Worm (Caenorhabditis elegans) whole organism, L1 larva: ENCODE measurements around the gene srx-134.

Experiments
- C04F5.9 ChIP-seq: sonication (generic microtip); optimal IDR thresholded peaks from 2 replicates; lab custom pipeline; 2016; ENCODE audit warnings: missing genetic modification characterization, missing compliant biosample characterization
- C34B4.2 ChIP-seq: sonication (generic microtip); optimal IDR thresholded peaks from 2 replicates; lab custom pipeline; 2017; ENCODE audit warnings: mild to moderate bottlenecking, missing genetic modification characterization, missing compliant biosample characterization
- Y116A8C.19 ChIP-seq: sonication (generic microtip); optimal IDR thresholded peaks from 2 replicates; lab custom pipeline; 2016; ENCODE audit warnings: missing compliant biosample characterization, missing genetic modification characterization, borderline replicate concordance
- blmp-1 ChIP-seq: fragments of 150-350 bp; optimal IDR thresholded peaks from 2 replicates; lab custom pipeline; 2014; ENCODE audit warnings: missing biosample characterization, missing genetic modification characterization
- ceh-88 ChIP-seq: fragments of 200-800 bp; sonication (Bioruptor generic); IDR thresholded peaks from 2 replicates; pipeline ENCODE4 v1.3.6; 2022; ENCODE audit warnings: missing genetic modification characterization, missing compliant biosample characterization
- dpl-1 ChIP-seq, 3 experiments: fragments of 150-350 bp in 2 of 3; sonication (generic microtip) in 1 of 3; optimal IDR thresholded peaks; 2 replicates each; lab custom pipeline; 2014 to 2017; ENCODE audit warnings: missing biosample characterization in 3 of 3, missing genetic modification characterization in 3 of 3, missing genetic modification reagents in 3 of 3
- dsc-1 ChIP-seq: sonication (generic microtip); optimal IDR thresholded peaks from 2 replicates; lab custom pipeline; 2016; ENCODE audit warnings: mild to moderate bottlenecking, missing genetic modification characterization, missing compliant biosample characterization
- efl-1 ChIP-seq, 4 experiments: fragments of 150-350 bp; optimal IDR thresholded peaks in 3 of 4; peaks in 1 of 4; 1 replicate in 1 of 4; 2 replicates in 3 of 4; lab custom pipeline; 2014; ENCODE audit warnings: missing biosample characterization in 2 of 4, missing genetic modification characterization in 2 of 4, missing genetic modification reagents in 2 of 4
- egl-13 ChIP-seq: sonication (generic microtip); optimal IDR thresholded peaks from 2 replicates; lab custom pipeline; 2016; ENCODE audit warnings: missing genotype, missing genetic modification reagents, missing genetic modification characterization, missing compliant biosample characterization
- egl-27 ChIP-seq, 2 experiments: fragments of 150-350 bp in 1 of 2; sonication (generic microtip); optimal IDR thresholded peaks; 3 replicates each; lab custom pipeline; 2017 to 2018; ENCODE audit warnings: missing biosample characterization in 2 of 2, missing genetic modification characterization in 2 of 2, missing genetic modification reagents in 2 of 2
- elt-2 ChIP-seq: sonication (generic microtip); optimal IDR thresholded peaks from 2 replicates; lab custom pipeline; 2016; ENCODE audit warnings: missing genetic modification characterization, mild to moderate bottlenecking, inconsistent platforms, missing compliant biosample characterization, missing genetic modification reagents
- fkh-10 ChIP-seq: sonication (generic microtip); optimal IDR thresholded peaks from 2 replicates; lab custom pipeline; 2017; ENCODE audit warnings: missing biosample characterization, missing genetic modification reagents, missing genetic modification characterization
- fkh-8 ChIP-seq: sonication (generic microtip); optimal IDR thresholded peaks from 2 replicates; lab custom pipeline; 2016; ENCODE audit warnings: mild to moderate bottlenecking, missing genetic modification characterization, missing compliant biosample characterization
- fos-1 ChIP-seq: fragments of 150-350 bp; optimal IDR thresholded peaks from 2 replicates; lab custom pipeline; 2014; ENCODE audit warnings: missing biosample characterization, missing genetic modification characterization
- grh-1 ChIP-seq: fragments of 200-800 bp; sonication (Bioruptor generic); IDR thresholded peaks from 2 replicates; pipeline ENCODE4 v1.3.6; 2022; ENCODE audit warnings: missing genetic modification reagents, missing genetic modification characterization, missing compliant biosample characterization
- hlh-17 ChIP-seq: fragments of 200-800 bp; sonication (Bioruptor generic); optimal IDR thresholded peaks from 2 replicates; lab custom pipeline; 2018; ENCODE audit warnings: missing genetic modification characterization, mild to moderate bottlenecking, missing compliant biosample characterization, moderate library complexity, borderline replicate concordance
- hlh-4 ChIP-seq: sonication (generic microtip); optimal IDR thresholded peaks from 2 replicates; lab custom pipeline; 2016; ENCODE audit warnings: mild to moderate bottlenecking, missing genetic modification characterization, missing compliant biosample characterization
- hpl-2 ChIP-seq: fragments of 150-350 bp; optimal IDR thresholded peaks from 2 replicates; lab custom pipeline; 2014; ENCODE audit warnings: missing biosample characterization, missing genetic modification reagents, missing genetic modification characterization
- jun-1 ChIP-seq: fragments of 150-350 bp; optimal IDR thresholded peaks from 2 replicates; lab custom pipeline; 2014; ENCODE audit warnings: missing biosample characterization, missing genetic modification reagents, missing genetic modification characterization
- lin-13 ChIP-seq: fragments of 150-350 bp; optimal IDR thresholded peaks from 2 replicates; lab custom pipeline; 2014; ENCODE audit warnings: missing biosample characterization, missing genetic modification reagents, missing genetic modification characterization
- lin-35 ChIP-seq, 2 experiments: fragments of 150-350 bp; optimal IDR thresholded peaks; 2 replicates each; lab custom pipeline; 2014; ENCODE audit warnings: missing biosample characterization in 2 of 2, missing genetic modification characterization in 2 of 2, missing genetic modification reagents in 2 of 2
- lin-39 ChIP-seq: fragments of 150-350 bp; optimal IDR thresholded peaks from 2 replicates; lab custom pipeline; 2014; ENCODE audit warnings: missing biosample characterization, missing genetic modification reagents, missing genetic modification characterization
- lir-3 ChIP-seq: sonication (generic microtip); optimal IDR thresholded peaks from 2 replicates; lab custom pipeline; 2016; ENCODE audit warnings: mild to moderate bottlenecking, missing genetic modification characterization, moderate library complexity, missing compliant biosample characterization; ENCODE audit not compliant: poor library complexity
- mab-9 ChIP-seq: fragments of 200-800 bp; sonication (Bioruptor generic); IDR thresholded peaks from 2 replicates; pipeline ENCODE4 v1.3.6; 2022; ENCODE audit warnings: missing genetic modification reagents, missing genetic modification characterization, missing compliant biosample characterization
- mdl-1 ChIP-seq, 2 experiments: fragments of 150-350 bp; optimal IDR thresholded peaks; 2 replicates each; lab custom pipeline; 2014 to 2017; ENCODE audit warnings: missing biosample characterization in 2 of 2, missing genetic modification characterization in 2 of 2, inconsistent platforms in 1 of 2
- nhr-11 ChIP-seq: fragments of 150-350 bp; optimal IDR thresholded peaks from 2 replicates; lab custom pipeline; 2014; ENCODE audit warnings: missing biosample characterization, missing genetic modification characterization
- nhr-19 ChIP-seq: fragments of 200-800 bp; sonication (Bioruptor generic); conservative IDR thresholded peaks from 2 replicates; pipeline ENCODE4 v1.3.6; 2022; ENCODE audit warnings: missing genetic modification characterization, missing compliant biosample characterization
- nhr-47 ChIP-seq: sonication (generic microtip); optimal IDR thresholded peaks from 2 replicates; lab custom pipeline; 2016; ENCODE audit warnings: mild to moderate bottlenecking, missing genetic modification characterization, moderate library complexity, missing compliant biosample characterization
- nhr-71 ChIP-seq: sonication (generic microtip); optimal IDR thresholded peaks from 2 replicates; lab custom pipeline; 2016; ENCODE audit warnings: mild to moderate bottlenecking, missing genetic modification characterization, moderate library complexity, missing compliant biosample characterization
- nhr-76 ChIP-seq: sonication (generic microtip); optimal IDR thresholded peaks from 2 replicates; lab custom pipeline; 2017; ENCODE audit warnings: missing biosample characterization, missing genetic modification characterization
- nhr-77 ChIP-seq: fragments of 150-350 bp; optimal IDR thresholded peaks from 2 replicates; lab custom pipeline; 2014; ENCODE audit warnings: missing biosample characterization, missing genetic modification characterization
- nhr-84 ChIP-seq: sonication (generic microtip); optimal IDR thresholded peaks from 2 replicates; lab custom pipeline; 2017; ENCODE audit warnings: missing biosample characterization, missing genetic modification characterization
- nhr-85 ChIP-seq: sonication (generic microtip); peaks from one replicate; lab custom pipeline; 2016; ENCODE audit warnings: missing genetic modification characterization, inconsistent platforms, missing compliant biosample characterization
- nhr-90 ChIP-seq: sonication (generic microtip); optimal IDR thresholded peaks from 2 replicates; lab custom pipeline; 2016; ENCODE audit warnings: mild to moderate bottlenecking, missing genetic modification characterization, missing compliant biosample characterization; ENCODE audit not compliant: poor library complexity
- rnt-1 ChIP-seq: sonication (generic microtip); optimal IDR thresholded peaks from 2 replicates; lab custom pipeline; 2016; ENCODE audit warnings: mild to moderate bottlenecking, missing genetic modification characterization, moderate library complexity, missing compliant biosample characterization
- skn-1 ChIP-seq: fragments of 150-350 bp; optimal IDR thresholded peaks from 2 replicates; lab custom pipeline; 2014; ENCODE audit warnings: missing biosample characterization, missing genetic modification characterization
- snpc-4 ChIP-seq: fragments of 150-350 bp; optimal IDR thresholded peaks from 2 replicates; lab custom pipeline; 2014; ENCODE audit warnings: missing biosample characterization, missing genetic modification characterization
- snu-23 ChIP-seq: sonication (generic microtip); optimal IDR thresholded peaks from 2 replicates; lab custom pipeline; 2016; ENCODE audit warnings: missing genetic modification characterization, missing compliant biosample characterization
- sox-4 ChIP-seq: sonication (generic microtip); optimal IDR thresholded peaks from 2 replicates; lab custom pipeline; 2016; ENCODE audit warnings: missing genetic modification characterization, missing compliant biosample characterization
- sptf-1 ChIP-seq: fragments of 150-350 bp; optimal IDR thresholded peaks from 2 replicates; lab custom pipeline; 2014; ENCODE audit warnings: missing biosample characterization, missing genetic modification characterization
- swsn-7 ChIP-seq: sonication (generic microtip); optimal IDR thresholded peaks from 2 replicates; lab custom pipeline; 2016; ENCODE audit warnings: missing genetic modification characterization, missing compliant biosample characterization
- tbx-2 ChIP-seq: sonication (generic microtip); optimal IDR thresholded peaks from 2 replicates; lab custom pipeline; 2016; ENCODE audit warnings: missing genetic modification characterization, missing compliant biosample characterization
- unc-30 ChIP-seq: sonication (generic microtip); optimal IDR thresholded peaks from 2 replicates; lab custom pipeline; 2017; ENCODE audit warnings: missing biosample characterization, missing genetic modification characterization
- unc-62 ChIP-seq: fragments of 150-350 bp; optimal IDR thresholded peaks from 2 replicates; lab custom pipeline; 2014; ENCODE audit warnings: missing biosample characterization, missing genetic modification reagents, missing genetic modification characterization
- unc-86 ChIP-seq: sonication (generic microtip); optimal IDR thresholded peaks from 2 replicates; lab custom pipeline; 2016; ENCODE audit warnings: missing genetic modification characterization, missing compliant biosample characterization
- ztf-4 ChIP-seq: fragments of 150-350 bp; optimal IDR thresholded peaks from 2 replicates; lab custom pipeline; 2014; ENCODE audit warnings: missing biosample characterization, missing genetic modification characterization

Gene srx-134

ce11 chrV:13827920-13828319 lies 28.4 kb downstream of the srx-134 start, which contains the start of gene nrf-5:
Gene nrf-5 (plus strand): TSS chrV:13828267.
- TF ChIP-seq nhr-11 (tag; lab: Kevin White, UChicago) (no peak), rnt-1 (tag; lab: Kevin White, UChicago) (peak; percentile 65), nhr-77 (no peak), dsc-1 (tag; lab: Kevin White, UChicago) (peak; percentile 69), efl-1 (optimal IDR thresholded peaks at IDR 0.05; lab: Kevin White, UChicago) (no peak), efl-1 (GFP tag; optimal IDR thresholded peaks at IDR 0.05 in 1 of 2; lab: Kevin White, UChicago) (peak in 1 of 2 experiments; percentile 5), jun-1 (tag; lab: Kevin White, UChicago) (no peak)

DNA sequence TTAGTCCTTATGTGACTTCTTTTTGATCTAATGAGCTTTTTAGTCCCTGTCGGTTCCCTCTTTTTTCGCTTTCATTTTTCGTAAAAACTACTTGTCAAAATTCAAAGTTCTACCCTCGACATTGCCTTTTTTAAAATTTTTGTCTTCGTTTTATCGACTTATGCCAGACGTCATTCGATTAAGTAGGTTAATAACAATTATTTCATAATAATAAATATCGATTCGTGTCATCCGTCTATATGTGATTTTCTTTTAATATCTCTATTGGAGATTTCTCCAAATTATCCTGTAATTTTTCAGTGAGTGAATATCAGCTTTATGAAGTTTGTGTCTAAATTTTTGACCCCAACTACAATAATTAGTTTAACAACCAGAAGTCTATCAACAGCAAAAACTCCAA lies 33.5 kb downstream of the srx-134 start, which contains the start of gene hpo-31:
Gene hpo-31, plus strand, starts transcription at position 301 of the 400 bp plus-strand sequence.
- TF ChIP-seq nhr-77, result no peak
- no peak for TF ChIP-seq unc-30
- no peak for TF ChIP-seq mdl-1 (tag; optimal IDR thresholded peaks at IDR 0.05; lab: Kevin White, UChicago)
- TF ChIP-seq egl-13 (tag; lab: Kevin White, UChicago), result no peak
- TF ChIP-seq snu-23 (GFP tag; lab: Kevin White, UChicago), result no peak
- no peak for TF ChIP-seq mab-9 (GFP tag; lab: Robert Waterston, UW)
- TF ChIP-seq efl-1 (optimal IDR thresholded peaks at IDR 0.05; lab: Kevin White, UChicago), result no peak
- TF ChIP-seq efl-1 (GFP tag; optimal IDR thresholded peaks at IDR 0.05 in 1 of 2; lab: Kevin White, UChicago), result no peak
- no peak for TF ChIP-seq C04F5.9 (tag; lab: Kevin White, UChicago)
- TF ChIP-seq nhr-71 (tag; lab: Kevin White, UChicago), result no peak
- TF ChIP-seq blmp-1 (tag; lab: Kevin White, UChicago), result no peak
- TF ChIP-seq unc-86 (tag; lab: Kevin White, UChicago), result no peak
- TF ChIP-seq jun-1 (tag; lab: Kevin White, UChicago), result no peak
- TF ChIP-seq ceh-88, result no peak
- no peak for TF ChIP-seq lin-39 (tag; lab: Kevin White, UChicago)
- TF ChIP-seq fkh-10 (GFP tag; lab: Kevin White, UChicago), result no peak
- no peak for TF ChIP-seq sox-4 (tag; lab: Kevin White, UChicago)
- TF ChIP-seq hpl-2, result no peak
- TF ChIP-seq nhr-19 (GFP tag; lab: Robert Waterston, UW), result no peak

DNA sequence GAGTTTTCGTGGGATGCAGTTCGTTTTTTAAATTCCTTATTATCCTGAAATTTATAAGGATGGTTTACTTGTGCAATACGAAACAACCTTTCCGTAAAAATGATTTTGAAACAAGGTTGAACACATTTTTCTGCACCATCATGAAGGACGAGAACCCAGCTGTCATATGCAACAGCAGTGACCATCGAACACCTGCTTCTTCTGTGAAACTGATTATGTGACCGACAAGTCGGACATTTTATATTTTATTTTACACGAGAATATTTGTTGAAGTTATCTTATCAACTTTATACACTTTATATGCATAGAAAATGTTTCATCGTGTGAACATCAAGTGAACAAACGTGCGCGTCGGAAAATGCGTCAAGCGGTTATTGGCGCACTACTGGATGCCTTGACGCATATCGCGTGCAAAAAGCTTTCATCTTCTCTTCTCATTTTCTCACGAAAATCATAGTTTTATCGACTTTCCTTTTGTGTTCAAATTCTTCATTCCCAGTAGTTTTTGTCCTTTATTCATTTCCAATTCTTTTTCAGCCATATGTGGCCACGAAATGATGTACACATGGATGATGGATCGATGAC lies 37.4 kb downstream of the srx-134 start, which contains the start of gene sel-10:
Gene sel-10, plus strand, starts transcription at position 538 of the 585 bp plus-strand sequence.
- TF ChIP-seq snpc-4 (tag; lab: Kevin White, UChicago), result peak; percentile 73
- peak; percentile 51 for TF ChIP-seq skn-1 (tag; lab: Kevin White, UChicago)
- TF ChIP-seq dpl-1 (GFP tag; optimal IDR thresholded peaks at IDR 0.05; lab: Kevin White, UChicago), result peak; percentile 47 to 88 (median 79)
- no peak for TF ChIP-seq hlh-4 (tag; lab: Kevin White, UChicago)
- no peak for TF ChIP-seq sptf-1 (tag; lab: Kevin White, UChicago)
- TF ChIP-seq swsn-7 (tag; lab: Kevin White, UChicago), result peak; percentile 85
- TF ChIP-seq hlh-17 (GFP tag; lab: Kevin White, UChicago), result no peak
- peak; percentile 15; the same call in 1 of the 2 replicates for TF ChIP-seq grh-1 (GFP tag; lab: Robert Waterston, UW)
- TF ChIP-seq lir-3 (tag; lab: Kevin White, UChicago), result peak; percentile 57
- TF ChIP-seq tbx-2 (tag; lab: Kevin White, UChicago), result peak; percentile 77
- peak; percentile 79 for TF ChIP-seq nhr-90
- TF ChIP-seq fkh-8 (tag; lab: Kevin White, UChicago), result peak; percentile 71
- TF ChIP-seq nhr-11 (tag; lab: Kevin White, UChicago), result peak; percentile 9
- TF ChIP-seq C34B4.2 (tag; lab: Kevin White, UChicago), result no peak
- TF ChIP-seq nhr-84 (tag; lab: Kevin White, UChicago), result no peak
- no peak for TF ChIP-seq unc-62
- peak; percentile 90 for TF ChIP-seq nhr-85 (tag; lab: Kevin White, UChicago)
- peak; percentile 90 for TF ChIP-seq rnt-1 (tag; lab: Kevin White, UChicago)
- peak; percentile 55 for TF ChIP-seq sox-4 (tag; lab: Kevin White, UChicago)
- TF ChIP-seq elt-2 (tag; lab: Kevin White, UChicago), result peak; percentile 43
- peak; percentile 87 for TF ChIP-seq nhr-71 (tag; lab: Kevin White, UChicago)
- no peak for TF ChIP-seq Y116A8C.19 (tag; lab: Kevin White, UChicago)
- TF ChIP-seq lin-13, result peak; percentile 65
- TF ChIP-seq ztf-4 (tag; lab: Kevin White, UChicago), result no peak
- no peak for TF ChIP-seq nhr-76 (tag; lab: Kevin White, UChicago)
- no peak for TF ChIP-seq fos-1 (tag; lab: Kevin White, UChicago)
- peak; percentile 87 for TF ChIP-seq nhr-47 (tag; lab: Kevin White, UChicago)
- peak; percentile 78 to 84 for TF ChIP-seq lin-35 (GFP tag; optimal IDR thresholded peaks at IDR 0.05; lab: Kevin White, UChicago)
- TF ChIP-seq jun-1 (tag; lab: Kevin White, UChicago), result peak; percentile 50
- no peak for TF ChIP-seq egl-27 (tag; optimal IDR thresholded peaks at IDR 0.05; lab: Kevin White, UChicago)
- TF ChIP-seq snu-23 (GFP tag; lab: Kevin White, UChicago), result peak; percentile 81
